Fruit fly (Drosophila melanogaster): ENCODE measurements around the gene CG13807.

CG13807 gene

dm6 chr3L:2257412-2257862, 5.3 kb upstream of the CG13807 start, which contains the start of the genes CG1275 and Elp5 (continued):
- TF ChIP-seq CG18011 (GFP tag; optimal IDR thresholded peaks at IDR 0.05) (peak; percentile 91), chinmo (GFP tag; IDR thresholded peaks at IDR 0.05; ENCODE audit: partially characterized antibody) (no peak), CG6254 (GFP tag; optimal IDR thresholded peaks at IDR 0.05) (peak; percentile 91), dysf (GFP tag; IDR thresholded peaks at IDR 0.05) (peak; percentile 100), Doc2 (GFP tag; IDR thresholded peaks at IDR 0.05) (peak; percentile 98), CG7928 (GFP tag; optimal IDR thresholded peaks at IDR 0.05) (peak; percentile 98), cwo (GFP tag; optimal IDR thresholded peaks at IDR 0.05) (peak; percentile 93), Bteb2 (GFP tag; optimal IDR thresholded peaks at IDR 0.05) (peak; percentile 97), wor (GFP tag; IDR thresholded peaks at IDR 0.05) (peak; percentile 98), CG1233 (GFP tag; optimal IDR thresholded peaks at IDR 0.05) (peak; percentile 99), HLH54F (GFP tag; optimal IDR thresholded peaks at IDR 0.05) (peak; percentile 97), sc (optimal IDR thresholded peaks at IDR 0.05) (no peak), sc (GFP tag; optimal IDR thresholded peaks at IDR 0.05) (peak; percentile 95), caup (GFP tag; optimal IDR thresholded peaks at IDR 0.05; ENCODE audit: severe bottlenecking) (peak; percentile 97), Jarid2 (GFP tag; optimal IDR thresholded peaks at IDR 0.05) (peak; percentile 84), CG5245 (GFP tag; optimal IDR thresholded peaks at IDR 0.05) (peak; percentile 94), Ravus (GFP tag; IDR thresholded peaks at IDR 0.05) (peak; percentile 98), CG10147 (GFP tag; optimal IDR thresholded peaks at IDR 0.05) (peak; percentile 95), aop (GFP tag; IDR thresholded peaks at IDR 0.05) (peak; percentile 98), tio (GFP tag; optimal IDR thresholded peaks at IDR 0.05) (peak; percentile 97), ato (GFP tag; IDR thresholded peaks at IDR 0.05; ENCODE audit: partially characterized antibody) (0 out of 2 replicates have a peak, but pooled peaks have one; percentile 6), CHES-1-like (GFP tag; optimal IDR thresholded peaks at IDR 0.05) (peak; percentile 96), Ptx1 (GFP tag; IDR thresholded peaks at IDR 0.05) (peak; percentile 99), Fer2 (tag; optimal IDR thresholded peaks at IDR 0.05) (peak; percentile 98), CG9215 (GFP tag; IDR thresholded peaks at IDR 0.05) (peak; percentile 98), CG9609 (GFP tag; optimal IDR thresholded peaks at IDR 0.05) (peak; percentile 96), sob (GFP tag; IDR thresholded peaks at IDR 0.05) (peak; percentile 99), pzg (GFP tag; optimal IDR thresholded peaks at IDR 0.05) (peak; percentile 64), lbe (GFP tag; optimal IDR thresholded peaks at IDR 0.05) (peak; percentile 98), CG15601 (tag; optimal IDR thresholded peaks at IDR 0.05) (peak; percentile 96), lab (GFP tag; optimal IDR thresholded peaks at IDR 0.05) (peak; percentile 97), HLH3B (GFP tag; IDR thresholded peaks at IDR 0.05) (peak; percentile 100), Meics (GFP tag; optimal IDR thresholded peaks at IDR 0.05) (peak; percentile 98), org-1 (GFP tag; optimal IDR thresholded peaks at IDR 0.05) (peak; percentile 95), pfk (GFP tag; optimal IDR thresholded peaks at IDR 0.05) (peak; percentile 71), NK7.1 (GFP tag; optimal IDR thresholded peaks at IDR 0.05) (peak; percentile 93), Dll (GFP tag; IDR thresholded peaks at IDR 0.05; ENCODE audit: partially characterized antibody) (0 out of 4 replicates have a peak, but pooled peaks have one; percentile 29), CG9437 (GFP tag; optimal IDR thresholded peaks at IDR 0.05) (peak; percentile 92), NC2β (GFP tag; optimal IDR thresholded peaks at IDR 0.05) (peak; percentile 94), CG4360 (GFP tag; IDR thresholded peaks at IDR 0.05) (peak; percentile 90), CG7372 (GFP tag; IDR thresholded peaks at IDR 0.05) (peak; percentile 100), zen (tag; optimal IDR thresholded peaks at IDR 0.05) (peak; percentile 93), ranshi (GFP tag; IDR thresholded peaks at IDR 0.05) (peak; percentile 100), CrebB (tag; optimal IDR thresholded peaks at IDR 0.05) (peak; percentile 96), Sin3A (optimal IDR thresholded peaks at IDR 0.05) (peak; percentile 39), dan (GFP tag; IDR thresholded peaks at IDR 0.05) (peak; percentile 92), az2 (GFP tag; optimal IDR thresholded peaks at IDR 0.05) (peak; percentile 98), Kr (GFP tag; optimal IDR thresholded peaks at IDR 0.05) (peak; percentile 45), CG7987 (GFP tag; optimal IDR thresholded peaks at IDR 0.05) (peak; percentile 89), p53 (GFP tag; optimal IDR thresholded peaks at IDR 0.05) (peak; percentile 87), CG7271 (tag; optimal IDR thresholded peaks at IDR 0.05) (peak; percentile 96)

All from whole organism, embryonic.